Fruit fly (Drosophila melanogaster) whole organism, embryonic: ENCODE measurements around the gene CG6356.
A peak's percentile ranks its signal among the peaks of the same experiment; 100 is the strongest.

Experiments used
- CG10654 ChIP-seq: fragments of 200-800 bp; sonication (Bioruptor generic); optimal IDR thresholded peaks from 2 replicates; lab custom pipeline; 2016; ENCODE audit warnings: missing biosample characterization, missing genetic modification characterization
- CG12299 ChIP-seq: fragments of 200-800 bp; sonication (Bioruptor generic); optimal IDR thresholded peaks from 2 replicates; lab custom pipeline; 2018; ENCODE audit warnings: missing biosample characterization, mild to moderate bottlenecking, missing genetic modification characterization
- CG14050 ChIP-seq: fragments of 200-800 bp; sonication (Bioruptor generic); IDR thresholded peaks from 3 replicates; pipeline ENCODE4 v1.3.6; 2022; ENCODE audit warnings: missing biosample characterization, missing genetic modification characterization
- CG14441 ChIP-seq: fragments of 200-800 bp; sonication (Bioruptor generic); IDR thresholded peaks from 2 replicates; pipeline ENCODE4 v1.3.6; 2022; ENCODE audit warnings: missing biosample characterization, missing genetic modification characterization
- CG15269 ChIP-seq: fragments of 200-800 bp; sonication (Bioruptor generic); optimal IDR thresholded peaks from 2 replicates; lab custom pipeline; 2018; ENCODE audit warnings: missing biosample characterization, mild to moderate bottlenecking, missing genetic modification characterization, moderate library complexity
- CG1647 ChIP-seq: fragments of 200-800 bp; sonication (Bioruptor generic); optimal IDR thresholded peaks from 3 replicates; lab custom pipeline; 2016; ENCODE audit warnings: missing biosample characterization, missing genetic modification characterization
- CG16815 ChIP-seq: fragments of 200-800 bp; sonication (Bioruptor generic); optimal IDR thresholded peaks from 3 replicates; lab custom pipeline; 2017; ENCODE audit warnings: missing biosample characterization, mild to moderate bottlenecking, missing genetic modification characterization
- CG17385 ChIP-seq: fragments of 200-800 bp; sonication (Bioruptor generic); optimal IDR thresholded peaks from 3 replicates; lab custom pipeline; 2018; ENCODE audit warnings: missing biosample characterization, mild to moderate bottlenecking, missing genetic modification characterization
- CG18262 ChIP-seq: fragments of 200-800 bp; optimal IDR thresholded peaks from 3 replicates; lab custom pipeline; 2019; ENCODE audit warnings: missing biosample characterization, mild to moderate bottlenecking, missing genetic modification characterization, moderate library complexity
- CG2889 ChIP-seq: fragments of 200-800 bp; sonication (Bioruptor generic); IDR thresholded peaks from 3 replicates; pipeline ENCODE4 v1.3.6; 2022; ENCODE audit warnings: missing biosample characterization, missing genetic modification characterization
- CG31224 ChIP-seq: fragments of 200-800 bp; sonication (Bioruptor generic); IDR thresholded peaks from 2 replicates; pipeline ENCODE4 v1.3.6; 2022; ENCODE audit warnings: missing biosample characterization, missing genetic modification characterization
- CG31388 ChIP-seq: fragments of 200-800 bp; sonication (Bioruptor generic); optimal IDR thresholded peaks from 2 replicates; lab custom pipeline; 2016; ENCODE audit warnings: missing biosample characterization, missing genetic modification characterization
- CG4360 ChIP-seq: fragments of 200-800 bp; sonication (Bioruptor generic); IDR thresholded peaks from 2 replicates; pipeline ENCODE4 v1.3.6; 2022; ENCODE audit warnings: missing biosample characterization, missing genetic modification characterization
- CG4424 ChIP-seq: fragments of 200-800 bp; sonication (Bioruptor generic); optimal IDR thresholded peaks from 3 replicates; lab custom pipeline; 2016; ENCODE audit warnings: missing biosample characterization, missing genetic modification characterization
- CG4730 ChIP-seq: fragments of 200-800 bp; sonication (Bioruptor generic); IDR thresholded peaks from 2 replicates; pipeline ENCODE4 v1.3.6; 2022; ENCODE audit warnings: missing biosample characterization, missing genetic modification characterization
- CG9797 ChIP-seq: fragments of 200-800 bp; sonication (Bioruptor generic); optimal IDR thresholded peaks from 3 replicates; lab custom pipeline; 2018; ENCODE audit warnings: missing biosample characterization, mild to moderate bottlenecking, missing genetic modification characterization
- CTCF ChIP-seq: fragments of 200-800 bp; sonication (Bioruptor generic); optimal IDR thresholded peaks from 2 replicates; lab custom pipeline; 2017; ENCODE audit warnings: missing biosample characterization, mild to moderate bottlenecking, missing genetic modification characterization, moderate library complexity
- D19A ChIP-seq: fragments of 200-800 bp; optimal IDR thresholded peaks from 3 replicates; lab custom pipeline; 2019; ENCODE audit warnings: missing biosample characterization, mild to moderate bottlenecking, missing genetic modification characterization, moderate library complexity
- HLH3B ChIP-seq: fragments of 200-800 bp; sonication (Bioruptor generic); IDR thresholded peaks from 2 replicates; pipeline ENCODE4 v1.3.6; 2022; ENCODE audit warnings: missing biosample characterization, missing genetic modification characterization
- Hsf ChIP-seq: fragments of 200-800 bp; sonication (Bioruptor generic); optimal IDR thresholded peaks from 3 replicates; lab custom pipeline; 2016; ENCODE audit warnings: missing biosample characterization, missing genetic modification characterization
- Lim3 ChIP-seq: fragments of 200-800 bp; sonication (Bioruptor generic); IDR thresholded peaks from 2 replicates; pipeline ENCODE4 v1.3.6; 2022; ENCODE audit warnings: missing biosample characterization, missing genetic modification characterization
- Med ChIP-seq: fragments of 200-800 bp; sonication (Bioruptor generic); peaks from one replicate; lab custom pipeline; 2016; ENCODE audit warnings: missing biosample characterization, missing genetic modification characterization, mild to moderate bottlenecking, inconsistent platforms, moderate library complexity
- Mrtf ChIP-seq: fragments of 200-800 bp; sonication (Bioruptor generic); IDR thresholded peaks from 3 replicates; pipeline ENCODE4 v1.3.6; 2022; ENCODE audit warnings: missing biosample characterization, missing genetic modification characterization
- NC2β ChIP-seq: fragments of 200-800 bp; sonication (Bioruptor generic); optimal IDR thresholded peaks from 2 replicates; lab custom pipeline; 2016; ENCODE audit warnings: missing biosample characterization, missing genetic modification characterization
- Nf-YB ChIP-seq: fragments of 200-800 bp; sonication (Bioruptor generic); optimal IDR thresholded peaks from 3 replicates; lab custom pipeline; 2019; ENCODE audit warnings: missing biosample characterization, mild to moderate bottlenecking, missing genetic modification characterization, moderate library complexity
- Nf-YC ChIP-seq: fragments of 200-800 bp; optimal IDR thresholded peaks from 3 replicates; lab custom pipeline; 2019; ENCODE audit warnings: missing biosample characterization, mild to moderate bottlenecking, missing genetic modification characterization, moderate library complexity
- Opbp ChIP-seq: fragments of 200-800 bp; sonication (Bioruptor generic); IDR thresholded peaks from 3 replicates; pipeline ENCODE4 v1.3.6; 2022; ENCODE audit warnings: missing biosample characterization, missing genetic modification characterization; ENCODE audit not compliant: partially characterized antibody
- Optix ChIP-seq: fragments of 200-800 bp; sonication (Bioruptor generic); IDR thresholded peaks from 3 replicates; pipeline ENCODE4 v1.3.6; 2022; ENCODE audit warnings: missing biosample characterization, missing genetic modification characterization
- Pdp1 ChIP-seq, 2 experiments: fragments of 200-800 bp; sonication (Bioruptor generic); optimal IDR thresholded peaks; 3 replicates each; lab custom pipeline; 2016; ENCODE audit warnings: missing biosample characterization in 2 of 2, missing genetic modification characterization in 2 of 2, mild to moderate bottlenecking in 1 of 2, moderate library complexity in 1 of 2
- Ptx1 ChIP-seq: fragments of 200-800 bp; sonication (Bioruptor generic); IDR thresholded peaks from 2 replicates; pipeline ENCODE4 v1.3.6; 2022; ENCODE audit warnings: missing biosample characterization, missing genetic modification characterization
- Rfx ChIP-seq: fragments of 200-800 bp; sonication (Bioruptor generic); IDR thresholded peaks from 2 replicates; pipeline ENCODE4 v1.3.6; 2022; ENCODE audit warnings: missing biosample characterization, missing genetic modification characterization
- ase ChIP-seq: fragments of 200-800 bp; sonication (Bioruptor generic); IDR thresholded peaks from 3 replicates; pipeline ENCODE4 v1.3.6; 2022; ENCODE audit warnings: missing biosample characterization, missing genetic modification characterization
- bigmax ChIP-seq: fragments of 200-800 bp; sonication (Bioruptor generic); optimal IDR thresholded peaks from 2 replicates; lab custom pipeline; 2018; ENCODE audit warnings: missing biosample characterization, mild to moderate bottlenecking, missing genetic modification characterization
- caup ChIP-seq: fragments of 200-800 bp; sonication (Bioruptor generic); optimal IDR thresholded peaks from 3 replicates; lab custom pipeline; 2017; ENCODE audit warnings: missing biosample characterization, mild to moderate bottlenecking, missing genetic modification characterization, moderate library complexity; ENCODE audit not compliant: severe bottlenecking
- chif ChIP-seq, 2 experiments: fragments of 200-800 bp; sonication (Bioruptor generic); optimal IDR thresholded peaks; 3 replicates each; lab custom pipeline; 2016; ENCODE audit warnings: missing biosample characterization in 2 of 2, missing genetic modification characterization in 2 of 2
- chinmo ChIP-seq: fragments of 200-800 bp; sonication (Bioruptor generic); IDR thresholded peaks from 4 replicates; pipeline ENCODE4 v1.3.6; 2022; ENCODE audit warnings: missing biosample characterization, missing genetic modification characterization; ENCODE audit not compliant: partially characterized antibody
- chm ChIP-seq: fragments of 200-800 bp; sonication (Bioruptor generic); IDR thresholded peaks from 2 replicates; pipeline ENCODE4 v1.3.6; 2022; ENCODE audit warnings: missing biosample characterization, missing genetic modification characterization
- crc ChIP-seq: fragments of 200-800 bp; sonication (Bioruptor generic); optimal IDR thresholded peaks from 2 replicates; lab custom pipeline; 2016; ENCODE audit warnings: missing biosample characterization, missing genetic modification characterization
- dm ChIP-seq: fragments of 200-800 bp; sonication (Bioruptor generic); optimal IDR thresholded peaks from 3 replicates; lab custom pipeline; 2016; ENCODE audit warnings: missing biosample characterization, missing genetic modification characterization
- ftz-f1 ChIP-seq: fragments of 200-800 bp; sonication (Bioruptor generic); optimal IDR thresholded peaks from 2 replicates; lab custom pipeline; 2016; ENCODE audit warnings: missing biosample characterization, missing genetic modification characterization
- grau ChIP-seq: fragments of 200-800 bp; optimal IDR thresholded peaks from 3 replicates; lab custom pipeline; 2019; ENCODE audit warnings: missing biosample characterization, mild to moderate bottlenecking, missing genetic modification characterization, moderate library complexity
- hb ChIP-seq: fragments of 200-800 bp; sonication (Bioruptor generic); IDR thresholded peaks from 3 replicates; pipeline ENCODE4 v1.3.6; 2022; ENCODE audit warnings: missing biosample characterization, missing genetic modification characterization; ENCODE audit not compliant: partially characterized antibody
- hbn ChIP-seq: fragments of 200-800 bp; sonication (Bioruptor generic); IDR thresholded peaks from 2 replicates; pipeline ENCODE4 v1.3.6; 2022; ENCODE audit warnings: missing biosample characterization, missing genetic modification characterization; ENCODE audit not compliant: partially characterized antibody
- ind ChIP-seq: fragments of 200-800 bp; sonication (Bioruptor generic); optimal IDR thresholded peaks from 3 replicates; lab custom pipeline; 2016; ENCODE audit warnings: missing biosample characterization, missing genetic modification characterization
- jigr1 ChIP-seq: fragments of 200-800 bp; sonication (Bioruptor generic); IDR thresholded peaks from 3 replicates; pipeline ENCODE4 v1.3.6; 2022; ENCODE audit warnings: missing biosample characterization, missing genetic modification characterization
- lmd ChIP-seq: fragments of 200-800 bp; sonication (Bioruptor generic); IDR thresholded peaks from 2 replicates; pipeline ENCODE4 v1.3.6; 2022; ENCODE audit warnings: missing biosample characterization, missing genetic modification characterization
- lov ChIP-seq, 2 experiments: fragments of 200-800 bp in 1 of 2; fragments of >200 bp in 1 of 2; sonication (Bioruptor generic) in 1 of 2; IDR thresholded peaks in 1 of 2; optimal IDR thresholded peaks in 1 of 2; 2 replicates in 1 of 2; 3 replicates in 1 of 2; pipeline versions ENCODE4 v1.3.6 to Lab custom; 2017 to 2022; ENCODE audit warnings: missing biosample characterization in 1 of 2, missing genetic modification characterization in 1 of 2
- nerfin-1 ChIP-seq: fragments of 200-800 bp; sonication (Bioruptor generic); optimal IDR thresholded peaks from 3 replicates; lab custom pipeline; 2019; ENCODE audit warnings: missing biosample characterization, mild to moderate bottlenecking, missing genetic modification characterization, moderate library complexity
- pum ChIP-seq: fragments of 200-800 bp; sonication (Bioruptor generic); optimal IDR thresholded peaks from 2 replicates; lab custom pipeline; 2016; ENCODE audit warnings: missing biosample characterization, missing genetic modification characterization
- sd ChIP-seq: fragments of 200-800 bp; sonication (Bioruptor generic); optimal IDR thresholded peaks from 3 replicates; lab custom pipeline; 2018; ENCODE audit warnings: missing biosample characterization, mild to moderate bottlenecking, missing genetic modification characterization, moderate library complexity
- wdn ChIP-seq: fragments of 200-800 bp; sonication (Bioruptor generic); IDR thresholded peaks from 2 replicates; pipeline ENCODE4 v1.3.6; 2022; ENCODE audit warnings: missing biosample characterization, missing genetic modification characterization

CG6356 gene

DNA sequence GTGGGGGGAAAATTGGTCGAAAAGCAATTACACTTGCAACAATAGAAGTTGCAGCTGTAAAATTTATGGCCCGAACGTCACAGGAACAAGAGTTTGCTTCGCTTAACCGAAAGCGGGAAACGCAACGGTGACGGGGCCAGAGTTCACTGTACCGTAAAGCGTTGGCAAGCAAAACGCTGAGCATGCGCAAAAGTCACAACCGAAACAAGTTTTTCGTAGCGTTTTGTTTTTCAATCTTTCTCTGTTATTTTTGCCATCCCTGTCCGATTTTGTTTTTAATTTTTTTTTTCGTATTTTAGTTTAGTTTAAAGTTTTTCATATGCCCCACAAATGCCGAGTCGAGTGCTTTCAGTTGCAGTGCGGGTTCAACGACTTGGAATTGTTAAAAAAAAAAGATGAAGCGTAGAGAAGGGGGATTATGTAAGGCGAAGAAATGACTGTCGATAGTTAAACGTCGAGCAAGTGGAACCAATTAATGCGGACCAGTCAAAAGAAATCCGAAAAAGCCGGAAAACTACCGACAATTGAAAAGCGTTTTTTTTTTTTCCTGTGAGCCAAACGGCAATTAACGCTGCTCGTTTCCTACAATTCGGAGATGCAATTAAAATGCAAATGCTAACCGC lies 16.1 kb upstream of the CG6356 start:
- TF ChIP-seq Pdp1 (GFP tag; optimal IDR thresholded peaks at IDR 0.05; lab: Kevin White, UChicago) (peak in 1 of 2 experiments; percentile 55), Opbp (GFP tag; lab: Robert Waterston, UW) (no peak), CG9797 (no peak), Nf-YB (GFP tag; lab: Kevin White, UChicago) (no peak), CG17385 (GFP tag; lab: Kevin White, UChicago) (no peak), Med (GFP tag; lab: Kevin White, UChicago) (no peak), wdn (GFP tag; lab: Robert Waterston, UW) (no peak), CG12299 (tag; lab: Kevin White, UChicago) (no peak), Ptx1 (GFP tag; lab: Robert Waterston, UW) (0 out of 2 replicates have a peak, but pooled peaks have one; percentile 12), caup (GFP tag; lab: Kevin White, UChicago) (no peak), grau (tag; lab: Kevin White, UChicago) (peak; percentile 72), jigr1 (GFP tag; lab: Robert Waterston, UW) (no peak), CG18262 (no peak), NC2β (no peak), D19A (tag; lab: Kevin White, UChicago) (no peak), CG10654 (no peak), CG14441 (GFP tag; lab: Robert Waterston, UW) (0 out of 2 replicates have a peak, but pooled peaks have one; percentile 22), sd (no peak), chinmo (GFP tag; lab: Robert Waterston, UW) (0 out of 4 replicates have a peak, but pooled peaks have one; percentile 55), bigmax (GFP tag; lab: Kevin White, UChicago) (no peak), lmd (GFP tag; lab: Robert Waterston, UW) (0 out of 2 replicates have a peak, but pooled peaks have one; percentile 6), CG4730 (GFP tag; lab: Robert Waterston, UW) (no peak), CG2889 (GFP tag; lab: Robert Waterston, UW) (no peak), CG31388 (GFP tag; lab: Kevin White, UChicago) (no peak), nerfin-1 (no peak), CG31224 (GFP tag; lab: Robert Waterston, UW) (no peak), dm (no peak), HLH3B (GFP tag; lab: Robert Waterston, UW) (0 out of 2 replicates have a peak, but pooled peaks have one; percentile 14), ind (GFP tag; lab: Kevin White, UChicago) (no peak), chm (GFP tag; lab: Robert Waterston, UW) (no peak), Hsf (GFP tag; lab: Kevin White, UChicago) (no peak), CG14050 (GFP tag; lab: Robert Waterston, UW) (no peak), pum (GFP tag; lab: Kevin White, UChicago) (no peak), Rfx (GFP tag; lab: Robert Waterston, UW) (peak; percentile 38; the same call in 1 of the 2 replicates), chif (GFP tag; optimal IDR thresholded peaks at IDR 0.05; lab: Kevin White, UChicago) (no peak), Nf-YC (tag; lab: Kevin White, UChicago) (no peak), Optix (GFP tag; lab: Robert Waterston, UW) (no peak), ftz-f1 (GFP tag; lab: Kevin White, UChicago) (no peak), ase (no peak), hb (GFP tag; lab: Robert Waterston, UW) (no peak), hbn (GFP tag; lab: Robert Waterston, UW) (no peak), Mrtf (GFP tag; lab: Robert Waterston, UW) (no peak), CG15269 (tag; lab: Kevin White, UChicago) (no peak), CG16815 (GFP tag; lab: Kevin White, UChicago) (no peak), CG1647 (GFP tag; lab: Kevin White, UChicago) (no peak), CG4424 (GFP tag; lab: Kevin White, UChicago) (no peak), crc (no peak), Lim3 (GFP tag; lab: Robert Waterston, UW) (no peak), lov (optimal IDR thresholded peaks at IDR 0.05; lab: Kevin White, UChicago) (no peak), lov (GFP tag; IDR thresholded peaks at IDR 0.05; lab: Robert Waterston, UW) (no peak), CG4360 (no peak), CTCF (no peak)
